Worm (Caenorhabditis elegans) whole organism, midembryonic: ENCODE results near the gene ZK856.6.

Source experiments
- flt-1 ChIP-seq: fragments of 200-800 bp; sonication (Bioruptor generic); IDR thresholded peaks from 2 replicates; pipeline ENCODE4 v1.3.6; 2022; ENCODE audit warnings: missing genetic modification characterization, missing compliant biosample characterization
- med-1 ChIP-seq: sonication (generic microtip); optimal IDR thresholded peaks from 2 replicates; lab custom pipeline; 2017; ENCODE audit warnings: missing genetic modification characterization, mild to moderate bottlenecking, missing compliant biosample characterization, antibody characterized with exemption, missing genetic modification reagents; ENCODE audit not compliant: insufficient read depth
- ref-1 ChIP-seq: fragments of 200-800 bp; sonication (Bioruptor generic); conservative IDR thresholded peaks from 2 replicates; pipeline ENCODE4 v1.3.6; 2022; ENCODE audit warnings: missing genetic modification reagents, missing genetic modification characterization, missing compliant biosample characterization
- tab-1 ChIP-seq: fragments of 200-800 bp; sonication (Bioruptor generic); IDR thresholded peaks from 2 replicates; pipeline ENCODE4 v1.3.6; 2022; ENCODE audit warnings: missing genetic modification characterization, missing compliant biosample characterization
- ztf-29 ChIP-seq: fragments of 200-800 bp; sonication (Bioruptor generic); IDR thresholded peaks from 2 replicates; pipeline ENCODE4 v1.3.6; 2022; ENCODE audit warnings: missing genetic modification reagents, missing genetic modification characterization, missing compliant biosample characterization

- no peak for TF ChIP-seq ref-1 (GFP tag; lab: Robert Waterston, UW)
- TF ChIP-seq med-1 (GFP tag; lab: Kevin White, UChicago): no peak
- no peak for TF ChIP-seq flt-1 (GFP tag; lab: Robert Waterston, UW)
- no peak for TF ChIP-seq tab-1 (GFP tag; lab: Robert Waterston, UW)
- no peak for TF ChIP-seq ztf-29 (GFP tag; lab: Robert Waterston, UW)
Observed at ce11 chrV:10228360-10228759, 29.9 kb downstream of the ZK856.6 start, which contains the start of gene fipr-4.
